Worm (Caenorhabditis elegans): ENCODE results near the gene eyg-1.

Gene eyg-1

ce11 chrII:9807519-9807972, 20.2 kb downstream of the eyg-1 start, which contains the start of gene cyp-13A8:
cyp-13A8 (minus strand) TSS chrII:9807569.
- TF ChIP-seq sma-9 (GFP tag; optimal IDR thresholded peaks at IDR 0.05) (peak; percentile 90), sma-9 (tag; optimal IDR thresholded peaks at IDR 0.05) (no peak), skn-1 (tag; optimal IDR thresholded peaks at IDR 0.05) (no peak), crh-2 (tag; optimal IDR thresholded peaks at IDR 0.05) (peak; percentile 39), fos-1 (tag; optimal IDR thresholded peaks at IDR 0.05) (peak; percentile 94), nhr-129 (tag; optimal IDR thresholded peaks at IDR 0.05) (peak; percentile 39)

ce11 chrII:9803320-9803719, 24.4 kb downstream of the eyg-1 start, which contains the start of gene cyp-13A7:
cyp-13A7 (plus strand) TSS chrII:9803620.
- TF ChIP-seq ceh-16 (tag; optimal IDR thresholded peaks at IDR 0.05) (no peak), aly-2 (tag; optimal IDR thresholded peaks at IDR 0.05) (no peak), ztf-4 (tag; optimal IDR thresholded peaks at IDR 0.05) (no peak), snpc-4 (tag; optimal IDR thresholded peaks at IDR 0.05) (no peak), crh-2 (tag; optimal IDR thresholded peaks at IDR 0.05) (no peak), ztf-1 (GFP tag; conservative IDR thresholded peaks at IDR 0.05) (no peak), mbf-1 (tag; optimal IDR thresholded peaks at IDR 0.05) (no peak), nhr-77 (tag; optimal IDR thresholded peaks at IDR 0.05) (no peak), elt-3 (tag; optimal IDR thresholded peaks at IDR 0.05) (no peak), elt-1 (tag; optimal IDR thresholded peaks at IDR 0.05) (no peak), R02D3.7 (tag; optimal IDR thresholded peaks at IDR 0.05) (no peak), ama-1 (optimal IDR thresholded peaks at IDR 0.05) (no peak), skn-1 (tag; optimal IDR thresholded peaks at IDR 0.05) (no peak), unc-55 (GFP tag; optimal IDR thresholded peaks at IDR 0.05) (no peak), lin-13 (GFP tag; optimal IDR thresholded peaks at IDR 0.05) (no peak), fos-1 (tag; optimal IDR thresholded peaks at IDR 0.05) (no peak), zag-1 (tag; optimal IDR thresholded peaks at IDR 0.05) (no peak), F13H6.1 (tag; optimal IDR thresholded peaks at IDR 0.05) (no peak), mab-5 (tag; optimal IDR thresholded peaks at IDR 0.05) (no peak), lsy-2 (tag; optimal IDR thresholded peaks at IDR 0.05) (no peak)

ce11 chrII:9802642-9803041, 25.1 kb downstream of the eyg-1 start, which contains the start of gene cyp-13A6:
cyp-13A6 (minus strand) TSS chrII:9802821.
- no peak for TF ChIP-seq mdl-1 (tag; optimal IDR thresholded peaks at IDR 0.05)
- TF ChIP-seq fos-1 (tag; optimal IDR thresholded peaks at IDR 0.05): peak; percentile 62

ce11 chrII:9800251-9800650, 27.5 kb downstream of the eyg-1 start, which contains the start of gene cyp-13A5:
cyp-13A5 (minus strand) TSS chrII:9800362.
- TF ChIP-seq lsy-2 (tag; optimal IDR thresholded peaks at IDR 0.05): no peak
- TF ChIP-seq nhr-129 (tag; optimal IDR thresholded peaks at IDR 0.05): peak; percentile 53
- peak; percentile 68 for TF ChIP-seq sma-3 (GFP tag; optimal IDR thresholded peaks at IDR 0.05)
- peak; percentile 68 for TF ChIP-seq sma-9 (GFP tag; optimal IDR thresholded peaks at IDR 0.05)
- no peak for TF ChIP-seq sma-9 (tag; optimal IDR thresholded peaks at IDR 0.05)
- peak; percentile 92 for TF ChIP-seq fos-1 (tag; optimal IDR thresholded peaks at IDR 0.05)

ce11 chrII:9797664-9798063, 30.1 kb downstream of the eyg-1 start, which contains the start of gene cyp-13A4:
cyp-13A4 (minus strand) TSS chrII:9797740.
- TF ChIP-seq fos-1 (tag; optimal IDR thresholded peaks at IDR 0.05) (peak; percentile 10), elt-3 (tag; optimal IDR thresholded peaks at IDR 0.05) (no peak), lin-11 (tag; optimal IDR thresholded peaks at IDR 0.05) (no peak), nhr-6 (tag; optimal IDR thresholded peaks at IDR 0.05) (no peak), sma-9 (GFP tag; optimal IDR thresholded peaks at IDR 0.05) (peak; percentile 15), sma-9 (tag; optimal IDR thresholded peaks at IDR 0.05) (no peak)

- TF ChIP-seq ztf-11 (tag; optimal IDR thresholded peaks at IDR 0.05) (no peak), crh-2 (tag; optimal IDR thresholded peaks at IDR 0.05) (no peak), nhr-129 (tag; optimal IDR thresholded peaks at IDR 0.05) (no peak), nhr-23 (tag; optimal IDR thresholded peaks at IDR 0.05) (no peak), dmd-4 (tag; optimal IDR thresholded peaks at IDR 0.05) (no peak), lin-13 (GFP tag; optimal IDR thresholded peaks at IDR 0.05) (no peak), ZK546.5 (tag; optimal IDR thresholded peaks at IDR 0.05) (no peak), nhr-6 (tag; optimal IDR thresholded peaks at IDR 0.05) (no peak), F13H6.1 (tag; optimal IDR thresholded peaks at IDR 0.05) (no peak), lin-39 (tag; optimal IDR thresholded peaks at IDR 0.05) (no peak), nhr-237 (tag; optimal IDR thresholded peaks at IDR 0.05) (no peak)
Measured at ce11 chrII:9793197-9793596, 34.6 kb downstream of the eyg-1 start, which contains the start of gene cyp-13A3. cyp-13A3 (minus strand) TSS chrII:9793297.

All from whole organism, L2 larva.